Worm (Caenorhabditis elegans): Measurements from ENCODE around the gene mrps-33.
A peak's percentile ranks its signal among the peaks of the same experiment; 100 is the strongest.
"Not testable (repeated sequence)": the region's sequence is repeated elsewhere in the genome, so short reads cannot be mapped to it uniquely, and the experiment has no call there.

mrps-33 gene

ce11 chrIV:8739926-8740325 lies at the start of gene mrps-33:
TSS of gene mrps-33 (minus strand) at chrIV:8740026.
- TF ChIP-seq ztf-18 (tag; optimal IDR thresholded peaks at IDR 0.05) (peak; percentile 8), xnd-1 (tag; optimal IDR thresholded peaks at IDR 0.05) (no peak)

ce11 chrIV:8788048-8788447 lies 48.2 kb upstream of the mrps-33 start, which contains the start of gene C33D9.10:
TSS of gene C33D9.10 (minus strand) at chrIV:8788148.
- not testable (repeated sequence) for TF ChIP-seq tlf-1 (GFP tag; optimal IDR thresholded peaks at IDR 0.05); nhr-120 (GFP tag; IDR thresholded peaks at IDR 0.05); mxl-1 (tag; optimal IDR thresholded peaks at IDR 0.05)

ce11 chrIV:8786654-8787053 lies 46.8 kb upstream of the mrps-33 start, which contains the start of gene C33D9.8:
TSS of gene C33D9.8 (minus strand) at chrIV:8786752.
- TF ChIP-seq cebp-1 (GFP tag; IDR thresholded peaks at IDR 0.05) (0 out of 2 replicates have a peak, but pooled peaks have one; percentile 59), cebp-1 (tag; optimal IDR thresholded peaks at IDR 0.05) (peak; percentile 87), Y56A3A.18 (GFP tag; IDR thresholded peaks at IDR 0.05) (no peak), F57A8.1 (GFP tag; optimal IDR thresholded peaks at IDR 0.05) (no peak), hmg-1.2 (GFP tag; IDR thresholded peaks at IDR 0.05) (peak; percentile 74; the same call in 1 of the 2 replicates)

- no peak for TF ChIP-seq egl-44 (GFP tag; IDR thresholded peaks at IDR 0.05)
- TF ChIP-seq snpc-1.3 (tag; optimal IDR thresholded peaks at IDR 0.05; ENCODE audit: insufficient read depth), result no peak
- TF ChIP-seq cebp-1 (GFP tag; IDR thresholded peaks at IDR 0.05), result peak; percentile 92
- peak; percentile 98 for TF ChIP-seq cebp-1 (tag; optimal IDR thresholded peaks at IDR 0.05)
- TF ChIP-seq ama-1 (optimal IDR thresholded peaks at IDR 0.05), result no peak
- no peak for TF ChIP-seq ama-1 (GFP tag; optimal IDR thresholded peaks at IDR 0.05)
- TF ChIP-seq fkh-3 (tag; optimal IDR thresholded peaks at IDR 0.05), result no peak
- TF ChIP-seq chd-7 (tag; optimal IDR thresholded peaks at IDR 0.05), result no peak
- no peak for TF ChIP-seq bed-2 (GFP tag; IDR thresholded peaks at IDR 0.05)
- no peak for TF ChIP-seq attf-3 (GFP tag; conservative IDR thresholded peaks at IDR 0.05)
Measured at ce11 chrIV:8784855-8785327, 45.1 kb upstream of the mrps-33 start, which contains the start of gene C33D9.13. TSS of gene C33D9.13 (minus strand) at chrIV:8785277.

ce11 chrIV:8782172-8782571 lies 42.3 kb upstream of the mrps-33 start:
- TF ChIP-seq sea-2 (GFP tag; IDR thresholded peaks at IDR 0.05) (no peak), unc-62 (GFP tag; optimal IDR thresholded peaks at IDR 0.05) (peak; percentile 19), cebp-1 (GFP tag; IDR thresholded peaks at IDR 0.05) (peak; percentile 41; the same call in 1 of the 2 replicates), cebp-1 (tag; optimal IDR thresholded peaks at IDR 0.05) (no peak), snpc-3.4 (tag; optimal IDR thresholded peaks at IDR 0.05) (no peak), lin-40 (tag; optimal IDR thresholded peaks at IDR 0.05) (peak; percentile 35), attf-5 (GFP tag; optimal IDR thresholded peaks at IDR 0.05) (peak; percentile 82), ztf-18 (tag; optimal IDR thresholded peaks at IDR 0.05) (peak; percentile 42), hmg-1.2 (GFP tag; IDR thresholded peaks at IDR 0.05) (peak; percentile 77), D2030.7 (GFP tag; IDR thresholded peaks at IDR 0.05) (no peak), let-526 (GFP tag; IDR thresholded peaks at IDR 0.05) (0 out of 2 replicates have a peak, but pooled peaks have one; percentile 21), hlh-26 (GFP tag; conservative IDR thresholded peaks at IDR 0.05) (no peak), K12H6.12 (tag; optimal IDR thresholded peaks at IDR 0.05) (peak; percentile 57), ets-4 (GFP tag; optimal IDR thresholded peaks at IDR 0.05) (peak; percentile 18), madf-10 (tag; optimal IDR thresholded peaks at IDR 0.05) (peak; percentile 34), nhr-80 (tag; optimal IDR thresholded peaks at IDR 0.05) (peak; percentile 82), lin-26 (GFP tag; IDR thresholded peaks at IDR 0.05) (no peak), lag-1 (GFP tag; IDR thresholded peaks at IDR 0.05) (0 out of 2 replicates have a peak, but pooled peaks have one; percentile 23), ztf-28 (GFP tag; IDR thresholded peaks at IDR 0.05) (no peak), repo-1 (tag; optimal IDR thresholded peaks at IDR 0.05) (no peak)
